Worm (Caenorhabditis elegans): ENCODE measurements around the gene kcnl-3.

- TF ChIP-seq pqm-1 (tag; optimal IDR thresholded peaks at IDR 0.05) (no peak), ama-1 (optimal IDR thresholded peaks at IDR 0.05) (no peak), mdt-29 (GFP tag; IDR thresholded peaks at IDR 0.05) (no peak), daf-12 (tag; optimal IDR thresholded peaks at IDR 0.05) (no peak), nhr-28 (tag; optimal IDR thresholded peaks at IDR 0.05) (no peak), lir-3 (tag; optimal IDR thresholded peaks at IDR 0.05) (no peak)
Measured at ce11 chrX:5407271-5407670, 20.6 kb downstream of the kcnl-3 start.

Data from whole organism, L4 larva.